Worm (Caenorhabditis elegans) whole organism, L4 larva: Measurements from ENCODE around the gene ndub-11.

Source experiments
- F49E8.2 ChIP-seq: sonication (generic microtip); optimal IDR thresholded peaks from 2 replicates; lab custom pipeline; 2016; ENCODE audit warnings: missing compliant biosample characterization, mild to moderate bottlenecking, missing genetic modification characterization, borderline replicate concordance
- T20F7.1 ChIP-seq: fragments of 200-800 bp; sonication (Bioruptor generic); optimal IDR thresholded peaks from 2 replicates; lab custom pipeline; 2018; ENCODE audit warnings: mild to moderate bottlenecking, missing genetic modification characterization, missing compliant biosample characterization
- Y48G9A.11 ChIP-seq: fragments of 200-800 bp; sonication (Bioruptor generic); IDR thresholded peaks from 2 replicates; pipeline ENCODE4 v1.3.6; 2022; ENCODE audit warnings: missing genetic modification reagents, missing genetic modification characterization, missing compliant biosample characterization
- Y5F2A.4 ChIP-seq: fragments of 200-800 bp; sonication (Bioruptor generic); optimal IDR thresholded peaks from 2 replicates; lab custom pipeline; 2018; ENCODE audit warnings: mild to moderate bottlenecking, missing genetic modification characterization, missing compliant biosample characterization
- aha-1 ChIP-seq: fragments of 150-350 bp; peaks from one replicate; lab custom pipeline; 2014; ENCODE audit warnings: missing biosample characterization, missing genetic modification characterization
- aly-2 ChIP-seq: sonication (generic microtip); optimal IDR thresholded peaks from 2 replicates; lab custom pipeline; 2018; ENCODE audit warnings: missing biosample characterization, missing genetic modification characterization
- ama-1 ChIP-seq: fragments of 150-350 bp; optimal IDR thresholded peaks from 2 replicates; lab custom pipeline; 2014; ENCODE audit warnings: inconsistent platforms, mixed read lengths
- cey-2 ChIP-seq: sonication (generic microtip); optimal IDR thresholded peaks from 3 replicates; lab custom pipeline; 2017; ENCODE audit warnings: missing genetic modification characterization, mild to moderate bottlenecking, missing compliant biosample characterization, antibody characterized with exemption, borderline replicate concordance; ENCODE audit not compliant: insufficient read depth
- daf-16 ChIP-seq, 3 experiments: sonication (generic microtip); optimal IDR thresholded peaks; 2 replicates each; lab custom pipeline; 2016 to 2017; ENCODE audit warnings: missing genetic modification characterization in 3 of 3, missing genetic modification reagents in 3 of 3, mild to moderate bottlenecking in 2 of 3, missing compliant biosample characterization in 2 of 3, missing biosample characterization in 1 of 3, moderate library complexity in 1 of 3
- dmd-6 ChIP-seq: fragments of 200-800 bp; sonication (Bioruptor generic); IDR thresholded peaks from 2 replicates; pipeline ENCODE4 v1.3.6; 2022; ENCODE audit warnings: missing genetic modification reagents, missing genetic modification characterization, missing compliant biosample characterization
- dve-1 ChIP-seq: sonication (generic microtip); optimal IDR thresholded peaks from 2 replicates; lab custom pipeline; 2017; ENCODE audit warnings: antibody characterized with exemption, mild to moderate bottlenecking, missing genetic modification characterization, missing compliant biosample characterization; ENCODE audit not compliant: insufficient read depth
- fkh-10 ChIP-seq: fragments of 150-350 bp; optimal IDR thresholded peaks from 2 replicates; lab custom pipeline; 2014; ENCODE audit warnings: missing biosample characterization, missing genetic modification reagents, missing genetic modification characterization
- hlh-11 ChIP-seq: fragments of 200-800 bp; sonication (Bioruptor generic); optimal IDR thresholded peaks from 2 replicates; lab custom pipeline; 2018; ENCODE audit warnings: mild to moderate bottlenecking, missing genetic modification characterization, missing compliant biosample characterization
- hlh-30 ChIP-seq: sonication (generic microtip); optimal IDR thresholded peaks from 2 replicates; lab custom pipeline; 2017; ENCODE audit warnings: antibody characterized with exemption, mild to moderate bottlenecking, missing genetic modification characterization, missing compliant biosample characterization; ENCODE audit not compliant: insufficient read depth
- hmg-1.1 ChIP-seq: fragments of 200-800 bp; sonication (Bioruptor generic); IDR thresholded peaks from 2 replicates; pipeline ENCODE4 v1.3.6; 2022; ENCODE audit warnings: missing genetic modification reagents, missing genetic modification characterization, missing compliant biosample characterization
- lim-7 ChIP-seq: fragments of 200-800 bp; sonication (Bioruptor generic); IDR thresholded peaks from 2 replicates; pipeline ENCODE4 v1.3.6; 2022; ENCODE audit warnings: missing genetic modification characterization, missing compliant biosample characterization
- lin-15B ChIP-seq: fragments of 150-350 bp; sonication (generic microtip); optimal IDR thresholded peaks from 3 replicates; lab custom pipeline; 2014; ENCODE audit warnings: missing biosample characterization, missing genetic modification characterization
- lin-38 ChIP-seq: fragments of 200-800 bp; sonication (Bioruptor generic); IDR thresholded peaks from 2 replicates; pipeline ENCODE4 v1.3.6; 2022; ENCODE audit warnings: missing genetic modification reagents, missing genetic modification characterization, missing compliant biosample characterization
- lin-39 ChIP-seq: fragments of 150-350 bp; optimal IDR thresholded peaks from 2 replicates; lab custom pipeline; 2014; ENCODE audit warnings: missing biosample characterization, missing genetic modification reagents, missing genetic modification characterization
- lsy-2 ChIP-seq, 2 experiments: fragments of 150-350 bp in 1 of 2; sonication (generic microtip) in 1 of 2; optimal IDR thresholded peaks; 2 replicates each; lab custom pipeline; 2014 to 2017; ENCODE audit warnings: missing biosample characterization in 2 of 2, missing genetic modification characterization in 2 of 2
- mdl-1 ChIP-seq, 2 experiments: fragments of 150-350 bp in 1 of 2; sonication (generic microtip) in 1 of 2; optimal IDR thresholded peaks; 2 replicates each; lab custom pipeline; 2014 to 2017; ENCODE audit warnings: missing biosample characterization in 2 of 2, missing genetic modification characterization in 2 of 2
- mep-1 ChIP-seq: fragments of 150-350 bp; sonication (generic microtip); optimal IDR thresholded peaks from 3 replicates; lab custom pipeline; 2014; ENCODE audit warnings: missing biosample characterization, missing genetic modification characterization
- mes-2 ChIP-seq: sonication (generic microtip); optimal IDR thresholded peaks from 2 replicates; lab custom pipeline; 2016; ENCODE audit warnings: missing genotype, mild to moderate bottlenecking, missing genetic modification characterization, missing compliant biosample characterization; ENCODE audit not compliant: poor library complexity, severe bottlenecking
- mxl-2 ChIP-seq: fragments of 200-800 bp; sonication (Bioruptor generic); conservative IDR thresholded peaks from 2 replicates; pipeline ENCODE4 v1.3.6; 2022; ENCODE audit warnings: missing genetic modification reagents, missing genetic modification characterization, missing compliant biosample characterization
- mxl-3 ChIP-seq: fragments of 200-800 bp; sonication (Bioruptor generic); optimal IDR thresholded peaks from 2 replicates; lab custom pipeline; 2018; ENCODE audit warnings: mild to moderate bottlenecking, missing genetic modification characterization, missing compliant biosample characterization
- nhr-10 ChIP-seq: fragments of 150-350 bp; optimal IDR thresholded peaks from 2 replicates; lab custom pipeline; 2014; ENCODE audit warnings: missing biosample characterization, missing genetic modification characterization
- nhr-102 ChIP-seq: sonication (generic microtip); optimal IDR thresholded peaks from 2 replicates; lab custom pipeline; 2016; ENCODE audit warnings: mild to moderate bottlenecking, missing genetic modification characterization, moderate library complexity, missing compliant biosample characterization
- nhr-28 ChIP-seq: fragments of 150-350 bp; optimal IDR thresholded peaks from 2 replicates; lab custom pipeline; 2014; ENCODE audit warnings: missing biosample characterization, missing genetic modification characterization
- nhr-6 ChIP-seq: fragments of 150-350 bp; optimal IDR thresholded peaks from 2 replicates; lab custom pipeline; 2014; ENCODE audit warnings: missing biosample characterization, missing genetic modification characterization
- nhr-77 ChIP-seq: fragments of 150-350 bp; optimal IDR thresholded peaks from 2 replicates; lab custom pipeline; 2014; ENCODE audit warnings: missing biosample characterization, missing genetic modification characterization
- pha-4 ChIP-seq, 2 experiments: fragments of 150-350 bp in 1 of 2; fragments of 200-800 bp in 1 of 2; sonication (Bioruptor generic) in 1 of 2; IDR thresholded peaks in 1 of 2; optimal IDR thresholded peaks in 1 of 2; 2 replicates each; pipeline versions ENCODE4 v1.3.6 to Lab custom; 2014 to 2022; ENCODE audit warnings: missing genetic modification characterization in 2 of 2, missing genetic modification reagents in 2 of 2, missing biosample characterization in 1 of 2, missing compliant biosample characterization in 1 of 2
- php-3 ChIP-seq: fragments of 200-800 bp; sonication (Bioruptor generic); IDR thresholded peaks from 2 replicates; pipeline ENCODE4 v1.3.6; 2022; ENCODE audit warnings: missing genetic modification reagents, missing genetic modification characterization, missing compliant biosample characterization
- pqm-1 ChIP-seq: sonication (generic microtip); optimal IDR thresholded peaks from 2 replicates; lab custom pipeline; 2017; ENCODE audit warnings: missing biosample characterization, missing genetic modification characterization
- set-16 ChIP-seq: fragments of 200-800 bp; sonication (Bioruptor generic); IDR thresholded peaks from 2 replicates; pipeline ENCODE4 v1.3.6; 2022; ENCODE audit warnings: missing genetic modification reagents, missing genetic modification characterization, missing compliant biosample characterization
- tra-1 ChIP-seq: fragments of 200-800 bp; sonication (Bioruptor generic); IDR thresholded peaks from 2 replicates; pipeline ENCODE4 v1.3.6; 2022; ENCODE audit warnings: missing genetic modification reagents, missing genetic modification characterization, missing compliant biosample characterization
- unc-62 ChIP-seq, 3 experiments: fragments of 150-350 bp in 1 of 3; sonication (generic microtip); optimal IDR thresholded peaks in 2 of 3; peaks in 1 of 3; 1 replicate in 1 of 3; 2 replicates in 2 of 3; lab custom pipeline; 2014 to 2017; ENCODE audit warnings: missing biosample characterization in 3 of 3, missing genetic modification characterization in 3 of 3, missing genetic modification reagents in 3 of 3, missing genotype in 1 of 3
- vab-7 ChIP-seq: fragments of 200-800 bp; sonication (Bioruptor generic); IDR thresholded peaks from 2 replicates; pipeline ENCODE4 v1.3.6; 2022; ENCODE audit warnings: missing genetic modification reagents, missing genetic modification characterization, missing compliant biosample characterization
- zfp-2 ChIP-seq: sonication (generic microtip); optimal IDR thresholded peaks from 2 replicates; lab custom pipeline; 2016; ENCODE audit warnings: mild to moderate bottlenecking, missing genetic modification characterization, missing compliant biosample characterization
- ztf-7 ChIP-seq: fragments of 150-350 bp; optimal IDR thresholded peaks from 2 replicates; lab custom pipeline; 2014; ENCODE audit warnings: missing biosample characterization, missing genetic modification characterization

Gene ndub-11

DNA sequence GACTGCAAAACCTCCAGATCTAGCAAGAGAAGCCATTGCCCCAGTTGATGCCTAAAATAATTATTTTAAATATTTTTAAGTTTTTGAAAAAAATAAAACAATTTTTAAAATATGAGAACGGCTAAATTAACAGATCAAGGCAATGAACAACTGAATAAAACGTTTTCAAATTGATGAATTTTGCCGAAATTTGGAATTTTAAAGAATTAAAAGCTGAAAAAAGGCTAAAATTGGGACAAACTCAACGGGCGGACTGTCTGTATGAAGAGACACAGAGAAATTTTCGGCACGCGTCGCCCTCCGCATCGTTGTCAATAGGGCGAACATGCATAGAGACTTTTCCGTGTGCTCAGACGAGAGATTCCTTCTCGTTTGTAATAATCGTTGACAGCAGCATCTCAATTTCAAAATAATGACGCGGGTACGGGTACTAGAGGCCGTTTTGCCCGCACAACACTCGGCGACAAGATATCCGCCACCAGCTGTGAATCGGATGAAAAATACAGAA lies 6.0 kb upstream of the ndub-11 start, which contains the start of the genes isp-1 and islo-1 (continued):
- TF ChIP-seq zfp-2, result no peak
- no peak for TF ChIP-seq ztf-7 (tag; lab: Kevin White, UChicago)
- no peak for TF ChIP-seq F49E8.2
- TF ChIP-seq hlh-11 (tag; lab: Kevin White, UChicago), result peak; percentile 39
- TF ChIP-seq nhr-77 (tag; lab: Kevin White, UChicago), result peak; percentile 41
- peak; percentile 1 for TF ChIP-seq lin-15B (tag; lab: Kevin White, UChicago)

DNA sequence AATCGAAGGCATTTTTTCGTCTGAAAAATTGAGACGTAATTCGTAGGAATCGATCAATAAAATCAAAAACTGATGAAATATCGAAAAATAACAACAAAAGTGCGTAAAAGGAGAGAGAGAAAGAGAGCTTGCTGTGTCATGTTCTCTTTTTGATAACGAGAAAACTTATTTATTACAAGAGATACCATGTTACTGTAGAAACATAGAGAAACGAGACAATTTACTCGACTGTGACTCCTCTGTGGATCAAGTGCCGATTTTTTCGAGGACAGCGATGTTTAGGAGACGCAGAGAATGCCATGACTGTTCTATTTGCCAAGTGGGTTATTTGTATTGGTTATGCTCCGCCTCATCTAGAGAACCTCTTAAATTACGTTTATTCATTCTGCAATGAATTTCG lies 3.5 kb upstream of the ndub-11 start, which contains the start of gene sph-1:
sph-1 (minus strand) TSS at position 23 of the 400 bp plus-strand sequence.
- TF ChIP-seq nhr-77 (tag; lab: Kevin White, UChicago) (peak; percentile 16), lin-39 (no peak), mep-1 (tag; lab: Kevin White, UChicago) (peak; percentile 75), aly-2 (no peak), nhr-28 (tag; lab: Kevin White, UChicago) (peak; percentile 52), lsy-2 (tag; optimal IDR thresholded peaks at IDR 0.05; lab: Kevin White, UChicago) (peak in 1 of 2 experiments; percentile 65), dve-1 (peak; percentile 82), nhr-6 (peak; percentile 31), mes-2 (peak; percentile 52), pqm-1 (tag; lab: Kevin White, UChicago) (peak; percentile 63), hlh-30 (peak; percentile 76), hlh-11 (tag; lab: Kevin White, UChicago) (peak; percentile 65), Y48G9A.11 (no peak), aha-1 (no peak), dmd-6 (peak; percentile 45; the same call in 1 of the 2 replicates), nhr-102 (tag; lab: Kevin White, UChicago) (peak; percentile 49), ztf-7 (tag; lab: Kevin White, UChicago) (peak; percentile 20), nhr-10 (tag; lab: Kevin White, UChicago) (peak; percentile 50), lin-38 (peak; percentile 43), php-3 (GFP tag; lab: Robert Waterston, UW) (0 out of 2 replicates have a peak, but pooled peaks have one; percentile 25), mdl-1 (tag; optimal IDR thresholded peaks at IDR 0.05; lab: Kevin White, UChicago) (peak in 1 of 2 experiments; percentile 39), cey-2 (tag; lab: Kevin White, UChicago) (no peak), unc-62 (GFP tag; optimal IDR thresholded peaks at IDR 0.05 in 1 of 2; lab: Kevin White, UChicago) (no peak), unc-62 (tag; optimal IDR thresholded peaks at IDR 0.05; lab: Kevin White, UChicago) (no peak), mxl-3 (GFP tag; lab: Kevin White, UChicago) (peak; percentile 15), ama-1 (lab: Kevin White, UChicago) (peak; percentile 55), T20F7.1 (GFP tag; lab: Kevin White, UChicago) (peak; percentile 61), pha-4 (GFP tag; IDR thresholded peaks at IDR 0.05; lab: Robert Waterston, UW) (no peak; the same call in 1 of the 2 replicates), pha-4 (tag; optimal IDR thresholded peaks at IDR 0.05; lab: Kevin White, UChicago) (peak; percentile 84), hmg-1.1 (GFP tag; lab: Robert Waterston, UW) (peak; percentile 31; the same call in 1 of the 2 replicates), vab-7 (no peak), fkh-10 (GFP tag; lab: Kevin White, UChicago) (no peak), lim-7 (no peak), daf-16 (GFP tag; optimal IDR thresholded peaks at IDR 0.05; lab: Kevin White, UChicago) (no peak), daf-16 (tag; optimal IDR thresholded peaks at IDR 0.05; lab: Kevin White, UChicago) (peak; percentile 89), tra-1 (GFP tag; lab: Robert Waterston, UW) (no peak)

DNA sequence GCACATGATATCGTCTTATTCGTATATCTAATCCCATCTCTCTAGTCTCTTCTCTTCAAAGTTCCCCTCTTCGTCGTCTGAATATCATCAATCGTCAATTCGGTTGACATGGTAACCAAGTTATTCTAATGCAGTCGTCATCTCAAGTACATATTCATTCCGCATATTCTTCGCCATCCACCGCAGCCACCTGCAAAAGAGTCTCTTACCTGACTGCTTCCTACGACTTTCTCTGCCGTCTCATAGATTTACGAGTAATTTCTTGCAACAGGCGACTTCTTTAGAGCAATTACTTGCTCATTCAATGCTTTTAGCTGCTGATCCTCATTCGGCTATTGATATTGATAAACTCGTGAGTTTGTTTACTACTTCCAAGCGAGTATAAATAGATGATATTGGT lies 2.6 kb downstream of the ndub-11 start:
- TF ChIP-seq vab-7 (no peak), T20F7.1 (GFP tag; lab: Kevin White, UChicago) (no peak), Y5F2A.4 (GFP tag; lab: Kevin White, UChicago) (no peak), mxl-2 (GFP tag; lab: Robert Waterston, UW) (no peak), set-16 (no peak)
